Fruit fly (Drosophila melanogaster): ENCODE measurements around the gene Sol1.

DNA sequence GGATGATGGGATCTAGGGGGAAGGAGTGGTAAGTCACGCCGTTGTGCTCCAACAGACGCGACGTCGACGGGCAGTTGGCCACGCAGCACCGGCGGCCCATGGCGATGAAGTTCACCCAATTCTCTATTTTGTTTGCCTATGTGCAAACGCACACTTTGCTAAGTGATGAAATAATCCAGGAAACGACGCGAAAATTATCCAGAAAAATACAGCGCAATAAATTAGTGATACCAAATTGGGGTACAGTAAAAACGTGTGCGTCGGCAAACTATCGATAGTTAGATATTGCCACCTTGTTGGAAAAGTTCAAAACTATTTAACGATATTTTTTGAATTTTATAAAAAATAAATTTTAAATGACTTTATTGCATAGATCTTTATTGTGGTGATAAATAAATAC lies 30.0 kb upstream of the Sol1 start, which contains the start of gene MBD-R2:
- no peak for TF ChIP-seq CG8478 (optimal IDR thresholded peaks at IDR 0.05)
- no peak for TF ChIP-seq usp (GFP tag; optimal IDR thresholded peaks at IDR 0.05)
- TF ChIP-seq Dll (optimal IDR thresholded peaks at IDR 0.05) = no peak
- no peak for TF ChIP-seq pan (optimal IDR thresholded peaks at IDR 0.05)
- no peak for TF ChIP-seq psq (optimal IDR thresholded peaks at IDR 0.05)
